Fruit fly (Drosophila melanogaster) whole organism, prepupa: ENCODE measurements around the gene Pak.

ENCODE experiments used
- Blimp-1 ChIP-seq: fragments of 200-800 bp; sonication (Bioruptor generic); optimal IDR thresholded peaks from 3 replicates; lab custom pipeline; 2017; ENCODE audit warnings: missing biosample characterization, missing genetic modification characterization, mild to moderate bottlenecking, moderate library complexity, missing genetic modification reagents
- CG10631 ChIP-seq: fragments of 200-800 bp; sonication (Bioruptor generic); optimal IDR thresholded peaks from 2 replicates; lab custom pipeline; 2016; ENCODE audit warnings: missing biosample characterization, missing genetic modification characterization
- CG10669 ChIP-seq: fragments of 200-800 bp; sonication (Bioruptor generic); optimal IDR thresholded peaks from 3 replicates; lab custom pipeline; 2018; ENCODE audit warnings: missing biosample characterization, mild to moderate bottlenecking, missing genetic modification characterization, moderate library complexity
- CG11294 ChIP-seq: fragments of 200-800 bp; sonication (Bioruptor generic); IDR thresholded peaks from 2 replicates; pipeline ENCODE4 v1.3.6; 2022; ENCODE audit warnings: missing biosample characterization, missing genetic modification characterization
- CG11762 ChIP-seq: fragments of 200-800 bp; sonication (Bioruptor generic); optimal IDR thresholded peaks from 3 replicates; lab custom pipeline; 2016; ENCODE audit warnings: missing biosample characterization, missing genetic modification characterization; ENCODE audit not compliant: insufficient read depth
- CG11902 ChIP-seq: fragments of 200-800 bp; sonication (Bioruptor generic); optimal IDR thresholded peaks from 3 replicates; lab custom pipeline; 2016; ENCODE audit warnings: missing biosample characterization, missing genetic modification characterization
- CG15336 ChIP-seq: fragments of 200-800 bp; sonication (Bioruptor generic); IDR thresholded peaks from 2 replicates; pipeline ENCODE4 v1.3.6; 2022; ENCODE audit warnings: missing biosample characterization, missing genetic modification characterization
- CG1621 ChIP-seq: fragments of 200-800 bp; sonication (Bioruptor generic); optimal IDR thresholded peaks from 3 replicates; lab custom pipeline; 2018; ENCODE audit warnings: missing biosample characterization, mild to moderate bottlenecking, missing genetic modification characterization
- CG3032 ChIP-seq: fragments of 200-800 bp; optimal IDR thresholded peaks from 2 replicates; lab custom pipeline; 2019; ENCODE audit warnings: missing biosample characterization, mild to moderate bottlenecking, missing genetic modification characterization, moderate library complexity
- CG31627 ChIP-seq: fragments of 200-800 bp; sonication (Bioruptor generic); optimal IDR thresholded peaks from 3 replicates; lab custom pipeline; 2016; ENCODE audit warnings: missing biosample characterization, missing genetic modification characterization
- CG32006 ChIP-seq: fragments of 200-800 bp; sonication (Bioruptor generic); optimal IDR thresholded peaks from 3 replicates; lab custom pipeline; 2017; ENCODE audit warnings: missing biosample characterization, mild to moderate bottlenecking, missing genetic modification characterization
- CG34406 ChIP-seq: fragments of 200-800 bp; sonication (Bioruptor generic); optimal IDR thresholded peaks from 3 replicates; lab custom pipeline; 2016; ENCODE audit warnings: missing biosample characterization, missing genetic modification characterization
- CG3919 ChIP-seq: fragments of 200-800 bp; sonication (Bioruptor generic); optimal IDR thresholded peaks from 3 replicates; lab custom pipeline; 2016; ENCODE audit warnings: missing biosample characterization, missing genetic modification characterization
- CG4318 ChIP-seq: fragments of 200-800 bp; sonication (Bioruptor generic); optimal IDR thresholded peaks from 3 replicates; lab custom pipeline; 2017; ENCODE audit warnings: missing biosample characterization, mild to moderate bottlenecking, missing genetic modification characterization
- CG6792 ChIP-seq: fragments of 200-800 bp; sonication (Bioruptor generic); optimal IDR thresholded peaks from 3 replicates; lab custom pipeline; 2016; ENCODE audit warnings: missing biosample characterization, missing genetic modification characterization
- CG6808 ChIP-seq: fragments of 200-800 bp; sonication (Bioruptor generic); optimal IDR thresholded peaks from 3 replicates; lab custom pipeline; 2017; ENCODE audit warnings: missing biosample characterization, missing genetic modification characterization, mild to moderate bottlenecking, moderate library complexity, missing genetic modification reagents
- CG7368 ChIP-seq: fragments of 200-800 bp; sonication (Bioruptor generic); optimal IDR thresholded peaks from 3 replicates; lab custom pipeline; 2016; ENCODE audit warnings: missing biosample characterization, missing genetic modification characterization
- CG8119 ChIP-seq: fragments of 200-800 bp; sonication (Bioruptor generic); IDR thresholded peaks from 3 replicates; pipeline ENCODE4 v1.3.6; 2022; ENCODE audit warnings: missing biosample characterization, missing genetic modification characterization
- CG8319 ChIP-seq: fragments of 200-800 bp; sonication (Bioruptor generic); optimal IDR thresholded peaks from 3 replicates; lab custom pipeline; 2016; ENCODE audit warnings: missing biosample characterization, missing genetic modification characterization
- CG8632 ChIP-seq: fragments of 200-800 bp; sonication (Bioruptor generic); optimal IDR thresholded peaks from 3 replicates; lab custom pipeline; 2016; ENCODE audit warnings: missing biosample characterization, missing genetic modification characterization
- CG9139 ChIP-seq: fragments of 200-800 bp; sonication (Bioruptor generic); optimal IDR thresholded peaks from 3 replicates; lab custom pipeline; 2017; ENCODE audit warnings: missing biosample characterization, mild to moderate bottlenecking, missing genetic modification characterization
- Eip75B ChIP-seq: fragments of 200-800 bp; sonication (Bioruptor generic); optimal IDR thresholded peaks from 3 replicates; lab custom pipeline; 2016; ENCODE audit warnings: missing biosample characterization, missing genetic modification characterization
- Eip93F ChIP-seq: fragments of 200-800 bp; sonication (Bioruptor generic); optimal IDR thresholded peaks from 2 replicates; lab custom pipeline; 2016; ENCODE audit warnings: missing biosample characterization, mild to moderate bottlenecking, missing genetic modification characterization
- Ets21C ChIP-seq: fragments of 200-800 bp; sonication (Bioruptor generic); optimal IDR thresholded peaks from 3 replicates; lab custom pipeline; 2016; ENCODE audit warnings: missing biosample characterization, missing genetic modification characterization
- Ets96B ChIP-seq: fragments of 200-800 bp; optimal IDR thresholded peaks from 2 replicates; lab custom pipeline; 2019; ENCODE audit warnings: missing biosample characterization, mild to moderate bottlenecking, missing genetic modification characterization, moderate library complexity
- Gug ChIP-seq: fragments of 200-800 bp; sonication (Bioruptor generic); IDR thresholded peaks from 2 replicates; pipeline ENCODE4 v1.3.6; 2022; ENCODE audit warnings: missing biosample characterization, missing genetic modification characterization
- Hr38 ChIP-seq: sonication (Bioruptor generic); optimal IDR thresholded peaks from 2 replicates; lab custom pipeline; 2016; ENCODE audit warnings: missing biosample characterization, missing genetic modification characterization
- Hr39 ChIP-seq: fragments of 200-800 bp; sonication (Bioruptor generic); optimal IDR thresholded peaks from 2 replicates; lab custom pipeline; 2016; ENCODE audit warnings: missing biosample characterization, missing genetic modification characterization
- Hr4 ChIP-seq: fragments of 200-800 bp; sonication (Bioruptor generic); optimal IDR thresholded peaks from 3 replicates; lab custom pipeline; 2016; ENCODE audit warnings: missing biosample characterization, missing genetic modification characterization
- Lpt ChIP-seq: fragments of 200-800 bp; sonication (Bioruptor generic); optimal IDR thresholded peaks from 3 replicates; lab custom pipeline; 2016; ENCODE audit warnings: missing biosample characterization, missing genetic modification characterization
- Sox102F ChIP-seq: fragments of 200-800 bp; sonication (Bioruptor generic); optimal IDR thresholded peaks from 2 replicates; lab custom pipeline; 2016; ENCODE audit warnings: missing biosample characterization, mild to moderate bottlenecking, missing genetic modification characterization
- Sox14 ChIP-seq: fragments of 200-800 bp; sonication (Bioruptor generic); optimal IDR thresholded peaks from 3 replicates; lab custom pipeline; 2016; ENCODE audit warnings: missing biosample characterization, missing genetic modification characterization
- Sox15 ChIP-seq: fragments of 200-800 bp; sonication (Bioruptor generic); optimal IDR thresholded peaks from 3 replicates; lab custom pipeline; 2016; ENCODE audit warnings: missing biosample characterization, missing genetic modification characterization
- acj6 ChIP-seq: fragments of 200-800 bp; sonication (Bioruptor generic); optimal IDR thresholded peaks from 3 replicates; lab custom pipeline; 2016; ENCODE audit warnings: missing biosample characterization, missing genetic modification characterization
- dac ChIP-seq: fragments of 200-800 bp; sonication (Bioruptor generic); optimal IDR thresholded peaks from 2 replicates; lab custom pipeline; 2017; ENCODE audit warnings: missing biosample characterization, mild to moderate bottlenecking, missing genetic modification characterization
- dsx ChIP-seq: fragments of 200-800 bp; optimal IDR thresholded peaks from 3 replicates; lab custom pipeline; 2019; ENCODE audit warnings: missing biosample characterization, mild to moderate bottlenecking, missing genetic modification characterization, moderate library complexity; ENCODE audit not compliant: poor library complexity, severe bottlenecking
- eg ChIP-seq: fragments of 200-800 bp; sonication (Bioruptor generic); IDR thresholded peaks from 3 replicates; pipeline ENCODE4 v1.3.6; 2022; ENCODE audit warnings: missing biosample characterization, missing genetic modification characterization
- esn ChIP-seq: fragments of 200-800 bp; sonication (Bioruptor generic); optimal IDR thresholded peaks from 2 replicates; lab custom pipeline; 2016; ENCODE audit warnings: missing biosample characterization, mild to moderate bottlenecking, missing genetic modification characterization, moderate library complexity
- fd59A ChIP-seq: fragments of 200-800 bp; sonication (Bioruptor generic); optimal IDR thresholded peaks from 2 replicates; lab custom pipeline; 2017; ENCODE audit warnings: missing biosample characterization, mild to moderate bottlenecking, missing genetic modification characterization, missing genetic modification reagents
- fd85E ChIP-seq: fragments of 200-800 bp; sonication (Bioruptor generic); optimal IDR thresholded peaks from 3 replicates; lab custom pipeline; 2016; ENCODE audit warnings: missing biosample characterization, missing genetic modification characterization
- fkh ChIP-seq: fragments of 200-800 bp; sonication (Bioruptor generic); optimal IDR thresholded peaks from 3 replicates; lab custom pipeline; 2017; ENCODE audit warnings: missing biosample characterization, mild to moderate bottlenecking, missing genetic modification characterization, moderate library complexity
- lz ChIP-seq: fragments of 200-800 bp; sonication (Bioruptor generic); optimal IDR thresholded peaks from 3 replicates; lab custom pipeline; 2016; ENCODE audit warnings: missing biosample characterization, missing genetic modification characterization
- net ChIP-seq: fragments of 200-800 bp; sonication (Bioruptor generic); optimal IDR thresholded peaks from 3 replicates; lab custom pipeline; 2016; ENCODE audit warnings: missing biosample characterization, missing genetic modification characterization
- pdm3 ChIP-seq: fragments of 200-800 bp; sonication (Bioruptor generic); optimal IDR thresholded peaks from 3 replicates; lab custom pipeline; 2016; ENCODE audit warnings: missing biosample characterization, missing genetic modification characterization
- salr ChIP-seq, 2 experiments: fragments of 200-800 bp; sonication (Bioruptor generic); optimal IDR thresholded peaks; 3 replicates each; lab custom pipeline; 2016 to 2018; ENCODE audit warnings: missing biosample characterization in 2 of 2, missing genetic modification characterization in 2 of 2, mild to moderate bottlenecking in 1 of 2
- spab ChIP-seq: fragments of 200-800 bp; sonication (Bioruptor generic); optimal IDR thresholded peaks from 2 replicates; lab custom pipeline; 2017; ENCODE audit warnings: missing biosample characterization, mild to moderate bottlenecking, missing genetic modification characterization, missing genetic modification reagents
- ss ChIP-seq, 2 experiments: fragments of 200-800 bp; sonication (Bioruptor generic); optimal IDR thresholded peaks; 2 replicates in 1 of 2; 3 replicates in 1 of 2; lab custom pipeline; 2017 to 2018; ENCODE audit warnings: mild to moderate bottlenecking in 2 of 2, missing biosample characterization in 2 of 2, missing genetic modification characterization in 2 of 2, moderate library complexity in 1 of 2
- svp ChIP-seq: fragments of 200-800 bp; sonication (Bioruptor generic); peaks from one replicate; lab custom pipeline; 2016; ENCODE audit warnings: missing biosample characterization, missing genetic modification characterization
- topi ChIP-seq: fragments of 200-800 bp; sonication (Bioruptor generic); optimal IDR thresholded peaks from 3 replicates; lab custom pipeline; 2016; ENCODE audit warnings: missing biosample characterization, missing genetic modification characterization
- vri ChIP-seq: fragments of 200-800 bp; sonication (Bioruptor generic); optimal IDR thresholded peaks from 3 replicates; lab custom pipeline; 2016; ENCODE audit warnings: missing biosample characterization, mild to moderate bottlenecking, missing genetic modification characterization

Pak gene

dm6 chr3R:6373512-6374306, 23.0 kb downstream of the Pak start:
- TF ChIP-seq Lpt (GFP tag; lab: Kevin White, UChicago), result no peak
- TF ChIP-seq fkh (GFP tag; lab: Kevin White, UChicago), result peak; percentile 92
- TF ChIP-seq CG6808 (GFP tag; lab: Kevin White, UChicago), result no peak
- TF ChIP-seq acj6 (GFP tag; lab: Kevin White, UChicago), result peak; percentile 48
- peak; percentile 26 for TF ChIP-seq CG3919 (GFP tag; lab: Kevin White, UChicago)
- no peak for TF ChIP-seq CG4318 (GFP tag; lab: Kevin White, UChicago)
- TF ChIP-seq CG1621 (tag; lab: Kevin White, UChicago), result no peak
- TF ChIP-seq CG15336, result peak; percentile 33; the same call in 1 of the 2 replicates
- TF ChIP-seq CG11294 (GFP tag; lab: Robert Waterston, UW), result no peak
- TF ChIP-seq vri (GFP tag; lab: Kevin White, UChicago), result no peak
- TF ChIP-seq Sox14 (GFP tag; lab: Kevin White, UChicago), result peak; percentile 52
- peak; percentile 14 for TF ChIP-seq CG6792 (GFP tag; lab: Kevin White, UChicago)
- no peak for TF ChIP-seq dac (GFP tag; lab: Kevin White, UChicago)
- peak; percentile 60 for TF ChIP-seq CG8119 (GFP tag; lab: Robert Waterston, UW)
- no peak for TF ChIP-seq Sox102F (GFP tag; lab: Kevin White, UChicago)
- no peak for TF ChIP-seq CG8319 (GFP tag; lab: Kevin White, UChicago)
- TF ChIP-seq CG8632, result no peak
- TF ChIP-seq CG3032 (tag; lab: Kevin White, UChicago), result peak; percentile 14
- no peak for TF ChIP-seq Hr38
- peak; percentile 18 for TF ChIP-seq Ets96B (tag; lab: Kevin White, UChicago)
- peak; percentile 36 for TF ChIP-seq net
- TF ChIP-seq CG34406 (GFP tag; lab: Kevin White, UChicago), result no peak
- TF ChIP-seq pdm3 (GFP tag; lab: Kevin White, UChicago), result peak; percentile 47
- no peak for TF ChIP-seq svp (GFP tag; lab: Kevin White, UChicago)
- TF ChIP-seq Eip93F (GFP tag; lab: Kevin White, UChicago), result no peak
- TF ChIP-seq salr (GFP tag; optimal IDR thresholded peaks at IDR 0.05; lab: Kevin White, UChicago), result no peak
- no peak for TF ChIP-seq CG11902 (GFP tag; lab: Kevin White, UChicago)
- peak; percentile 21 for TF ChIP-seq CG10669 (GFP tag; lab: Kevin White, UChicago)
- peak; percentile 29 for TF ChIP-seq fd85E (GFP tag; lab: Kevin White, UChicago)
- TF ChIP-seq Hr4 (GFP tag; lab: Kevin White, UChicago), result peak; percentile 60
- TF ChIP-seq Sox15, result peak; percentile 6
- TF ChIP-seq eg (GFP tag; lab: Robert Waterston, UW), result peak; percentile 57; the same call in 1 of the 3 replicates
- peak; percentile 27 for TF ChIP-seq CG31627 (GFP tag; lab: Kevin White, UChicago)
- TF ChIP-seq Ets21C (GFP tag; lab: Kevin White, UChicago), result no peak
- peak; percentile 44 for TF ChIP-seq Hr39
- TF ChIP-seq CG7368 (GFP tag; lab: Kevin White, UChicago), result no peak
- TF ChIP-seq fd59A (GFP tag; lab: Kevin White, UChicago), result no peak
- TF ChIP-seq CG11762 (GFP tag; lab: Kevin White, UChicago), result peak; percentile 20
- TF ChIP-seq ss (GFP tag; optimal IDR thresholded peaks at IDR 0.05; lab: Kevin White, UChicago), result peak in 1 of 2 experiments; percentile 2
- TF ChIP-seq Blimp-1 (GFP tag; lab: Kevin White, UChicago), result peak; percentile 85
- no peak for TF ChIP-seq CG9139
- peak; percentile 36 for TF ChIP-seq Eip75B (GFP tag; lab: Kevin White, UChicago)
- TF ChIP-seq topi (GFP tag; lab: Kevin White, UChicago), result peak; percentile 47
- peak; percentile 37 for TF ChIP-seq CG10631 (GFP tag; lab: Kevin White, UChicago)
- TF ChIP-seq dsx (GFP tag; lab: Kevin White, UChicago), result no peak
- peak; percentile 38 for TF ChIP-seq lz
- no peak for TF ChIP-seq CG32006 (GFP tag; lab: Kevin White, UChicago)
- peak; percentile 69 for TF ChIP-seq esn
- no peak for TF ChIP-seq Gug (GFP tag; lab: Robert Waterston, UW)
- TF ChIP-seq spab (GFP tag; lab: Kevin White, UChicago), result no peak
